Worm (Caenorhabditis elegans) whole organism, late embryonic: ENCODE data around the gene F13B12.6.

Experiments
- C38D4.7 ChIP-seq: fragments of 200-800 bp; sonication (Bioruptor generic); optimal IDR thresholded peaks from 2 replicates; lab custom pipeline; 2018; ENCODE audit warnings: mild to moderate bottlenecking, missing genetic modification characterization, moderate library complexity, missing compliant biosample characterization
- K02D7.2 ChIP-seq: sonication (generic microtip); optimal IDR thresholded peaks from 2 replicates; lab custom pipeline; 2017; ENCODE audit warnings: mild to moderate bottlenecking, missing genetic modification characterization, missing compliant biosample characterization
- fkh-6 ChIP-seq: sonication (generic microtip); optimal IDR thresholded peaks from 2 replicates; lab custom pipeline; 2016; ENCODE audit warnings: missing genetic modification characterization, missing compliant biosample characterization
- hlh-13 ChIP-seq: fragments of 200-800 bp; sonication (Bioruptor generic); optimal IDR thresholded peaks from 2 replicates; lab custom pipeline; 2018; ENCODE audit warnings: mild to moderate bottlenecking, missing genetic modification characterization, missing compliant biosample characterization
- nfya-1 ChIP-seq: sonication (generic microtip); optimal IDR thresholded peaks from 2 replicates; lab custom pipeline; 2017; ENCODE audit warnings: missing genetic modification characterization, mild to moderate bottlenecking, missing compliant biosample characterization, antibody characterized with exemption, moderate library complexity
- nhr-11 ChIP-seq: fragments of 150-350 bp; optimal IDR thresholded peaks from 2 replicates; lab custom pipeline; 2014; ENCODE audit warnings: missing biosample characterization, missing genetic modification characterization
- odd-2 ChIP-seq: sonication (generic microtip); optimal IDR thresholded peaks from 2 replicates; lab custom pipeline; 2017; ENCODE audit warnings: antibody characterized with exemption, mild to moderate bottlenecking, missing genetic modification characterization, missing compliant biosample characterization
- pag-3 ChIP-seq: sonication (generic microtip); optimal IDR thresholded peaks from 2 replicates; lab custom pipeline; 2016; ENCODE audit warnings: missing compliant biosample characterization, missing genetic modification characterization, borderline replicate concordance
- pha-4 ChIP-seq: fragments of 150-350 bp; optimal IDR thresholded peaks from 2 replicates; lab custom pipeline; 2018; ENCODE audit warnings: missing biosample characterization, missing genetic modification reagents, missing genetic modification characterization
- rnt-1 ChIP-seq: sonication (generic microtip); optimal IDR thresholded peaks from 2 replicates; lab custom pipeline; 2016; ENCODE audit warnings: missing genetic modification characterization, missing compliant biosample characterization
- unc-55 ChIP-seq: sonication (generic microtip); optimal IDR thresholded peaks from 2 replicates; lab custom pipeline; 2017; ENCODE audit warnings: missing biosample characterization, missing genetic modification reagents, missing genetic modification characterization
- ztf-16 ChIP-seq: sonication (generic microtip); optimal IDR thresholded peaks from 2 replicates; lab custom pipeline; 2017; ENCODE audit warnings: missing genetic modification characterization, missing compliant biosample characterization

ce11 chrIV:10396827-10397226, 20.9 kb downstream of the F13B12.6 start:
- TF ChIP-seq ztf-16 (tag; lab: Kevin White, UChicago) (no peak), C38D4.7 (GFP tag; lab: Kevin White, UChicago) (no peak), pag-3 (tag; lab: Kevin White, UChicago) (no peak), rnt-1 (tag; lab: Kevin White, UChicago) (no peak), pha-4 (tag; lab: Kevin White, UChicago) (no peak), K02D7.2 (tag; lab: Kevin White, UChicago) (no peak), nfya-1 (no peak), odd-2 (tag; lab: Kevin White, UChicago) (no peak), hlh-13 (GFP tag; lab: Kevin White, UChicago) (no peak), unc-55 (GFP tag; lab: Kevin White, UChicago) (no peak), nhr-11 (no peak), fkh-6 (no peak)
